Worm (Caenorhabditis elegans) whole organism, L4/young adult: ENCODE results near the gene zer-1.

ENCODE experiments used
- W03F9.2 ChIP-seq: fragments of 150-350 bp; optimal IDR thresholded peaks from 2 replicates; lab custom pipeline; 2014; ENCODE audit warnings: missing biosample characterization, missing genetic modification characterization
- dao-5 ChIP-seq: sonication (generic microtip); optimal IDR thresholded peaks from 2 replicates; lab custom pipeline; 2016; ENCODE audit warnings: missing genotype, missing genetic modification characterization, moderate library complexity, missing compliant biosample characterization
- him-1 ChIP-seq: sonication (generic microtip); optimal IDR thresholded peaks from 2 replicates; lab custom pipeline; 2016; ENCODE audit warnings: missing genotype, missing genetic modification reagents, missing genetic modification characterization, missing compliant biosample characterization

Gene zer-1

ce11 chrIII:856908-857307, 29.7 kb downstream of the zer-1 start:
- TF ChIP-seq dao-5 (tag; lab: Kevin White, UChicago): no peak
- TF ChIP-seq him-1 (tag; lab: Kevin White, UChicago): no peak
- no peak for TF ChIP-seq W03F9.2 (tag; lab: Kevin White, UChicago)

DNA sequence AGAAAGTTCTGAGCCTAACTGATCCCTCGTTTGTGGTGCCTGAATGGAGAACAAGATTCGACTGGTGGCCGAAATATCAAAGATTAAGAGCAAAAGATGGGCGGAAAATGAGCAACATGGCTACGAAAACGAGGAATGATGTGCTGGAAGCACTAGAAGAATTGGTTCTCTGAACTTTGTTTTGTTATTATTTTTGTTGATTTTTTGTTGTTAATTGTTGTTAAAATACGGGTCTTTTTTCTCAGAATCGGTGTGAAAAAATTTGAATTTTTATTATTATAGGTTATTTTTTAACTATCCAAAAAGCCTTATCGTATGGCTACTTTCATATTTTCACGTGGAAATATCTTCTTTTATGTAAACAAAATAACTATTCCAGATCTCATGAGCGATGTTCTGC, 30.3 kb downstream of the zer-1 start, which contains the start of gene K02F3.12:
Gene K02F3.12, plus strand, starts transcription at position 301 of the 400 bp plus-strand sequence.
- TF ChIP-seq him-1 (tag; lab: Kevin White, UChicago) (no peak), W03F9.2 (tag; lab: Kevin White, UChicago) (no peak), dao-5 (tag; lab: Kevin White, UChicago) (no peak)

ce11 chrIII:853859-854359, 32.7 kb downstream of the zer-1 start, which contains the start of the genes rnp-5 and tag-51:
TSS of gene rnp-5 (minus strand) at chrIII:853909.
TSS of gene tag-51 (plus strand) at chrIII:854221.
- no peak for TF ChIP-seq him-1 (tag; lab: Kevin White, UChicago)

ce11 chrIII:853414-853813, 33.2 kb downstream of the zer-1 start:
- no peak for TF ChIP-seq W03F9.2 (tag; lab: Kevin White, UChicago)
- no peak for TF ChIP-seq him-1 (tag; lab: Kevin White, UChicago)
- no peak for TF ChIP-seq dao-5 (tag; lab: Kevin White, UChicago)

- no peak for TF ChIP-seq W03F9.2 (tag; lab: Kevin White, UChicago)
- no peak for TF ChIP-seq dao-5 (tag; lab: Kevin White, UChicago)
- no peak for TF ChIP-seq him-1 (tag; lab: Kevin White, UChicago)
Observed at ce11 chrIII:852296-852695, 34.3 kb downstream of the zer-1 start, which contains the start of gene moma-1. TSS of gene moma-1 (minus strand) at chrIII:852396.

- TF ChIP-seq him-1 (tag; lab: Kevin White, UChicago) (no peak), dao-5 (tag; lab: Kevin White, UChicago) (no peak), W03F9.2 (tag; lab: Kevin White, UChicago) (no peak)
Observed at ce11 chrIII:845485-845884, 41.1 kb downstream of the zer-1 start, which contains the start of gene K02F3.2. TSS of gene K02F3.2 (plus strand) at chrIII:845841.

- no peak for TF ChIP-seq him-1 (tag; lab: Kevin White, UChicago)
- TF ChIP-seq W03F9.2 (tag; lab: Kevin White, UChicago): no peak
- no peak for TF ChIP-seq dao-5 (tag; lab: Kevin White, UChicago)
Observed at ce11 chrIII:844577-844976, 42.0 kb downstream of the zer-1 start.

DNA sequence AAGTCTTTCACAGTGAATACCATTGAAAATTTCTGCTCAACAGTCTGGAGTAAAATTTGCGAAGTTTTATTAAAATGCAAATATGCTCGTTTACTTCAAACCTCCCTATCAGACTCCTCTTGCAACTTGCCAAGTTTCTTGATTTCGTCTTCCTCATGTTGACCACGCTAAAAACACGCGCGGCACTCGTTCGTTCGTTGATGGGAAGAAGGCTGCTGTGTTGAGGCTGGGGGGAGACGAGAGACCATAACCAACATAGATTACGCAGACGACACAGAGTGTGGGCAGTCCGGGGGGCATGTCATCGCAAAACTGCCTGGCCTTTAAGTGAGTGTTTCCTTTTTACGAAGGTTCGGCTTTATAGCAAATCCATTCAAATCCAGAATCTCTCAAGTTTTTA, 42.6 kb downstream of the zer-1 start:
- TF ChIP-seq W03F9.2 (tag; lab: Kevin White, UChicago): no peak
- TF ChIP-seq dao-5 (tag; lab: Kevin White, UChicago): no peak
- no peak for TF ChIP-seq him-1 (tag; lab: Kevin White, UChicago)

ce11 chrIII:842630-843029, 44.0 kb downstream of the zer-1 start, which contains the start of gene far-8:
TSS of gene far-8 (plus strand) at chrIII:842930.
- TF ChIP-seq dao-5 (tag; lab: Kevin White, UChicago) (no peak), him-1 (tag; lab: Kevin White, UChicago) (no peak), W03F9.2 (tag; lab: Kevin White, UChicago) (no peak)

- TF ChIP-seq dao-5 (tag; lab: Kevin White, UChicago): no peak
- no peak for TF ChIP-seq W03F9.2 (tag; lab: Kevin White, UChicago)
- TF ChIP-seq him-1 (tag; lab: Kevin White, UChicago): no peak
Observed at ce11 chrIII:841177-841576, 45.4 kb downstream of the zer-1 start, which contains the start of gene K02F3.9. TSS of gene K02F3.9 (minus strand) at chrIII:841366.

DNA sequence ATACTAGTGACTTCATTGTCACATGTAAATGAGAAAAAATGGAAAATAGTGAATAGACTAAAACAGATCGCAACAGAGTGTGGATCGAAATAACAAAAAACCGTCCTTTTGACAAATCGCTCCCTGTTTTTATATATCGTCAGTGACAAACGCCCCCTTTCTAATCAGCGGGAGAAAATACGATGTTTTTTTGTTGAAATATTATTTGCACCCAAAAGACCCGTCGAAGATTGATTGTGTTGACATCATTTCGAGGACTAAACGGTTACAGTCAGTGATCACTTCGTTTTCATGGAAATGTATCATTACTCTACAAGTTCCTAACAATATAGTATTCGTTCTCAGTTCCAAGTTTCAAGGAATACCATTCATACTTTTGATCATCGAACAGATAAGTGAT, 47.1 kb downstream of the zer-1 start, which contains the start of gene dos-3:
Gene dos-3, minus strand, starts transcription at position 101 of the 400 bp plus-strand sequence.
- no peak for TF ChIP-seq dao-5 (tag; lab: Kevin White, UChicago)
- TF ChIP-seq him-1 (tag; lab: Kevin White, UChicago): no peak
- no peak for TF ChIP-seq W03F9.2 (tag; lab: Kevin White, UChicago)

ce11 chrIII:835713-836278, 50.8 kb downstream of the zer-1 start:
- TF ChIP-seq dao-5 (tag; lab: Kevin White, UChicago) (peak; percentile 60), W03F9.2 (tag; lab: Kevin White, UChicago) (peak; percentile 1), him-1 (tag; lab: Kevin White, UChicago) (peak; percentile 81)

ce11 chrIII:835208-835607, 51.4 kb downstream of the zer-1 start:
- TF ChIP-seq W03F9.2 (tag; lab: Kevin White, UChicago): no peak
- TF ChIP-seq dao-5 (tag; lab: Kevin White, UChicago): no peak
- TF ChIP-seq him-1 (tag; lab: Kevin White, UChicago): no peak

- TF ChIP-seq W03F9.2 (tag; lab: Kevin White, UChicago): no peak
- TF ChIP-seq dao-5 (tag; lab: Kevin White, UChicago): no peak
- TF ChIP-seq him-1 (tag; lab: Kevin White, UChicago): no peak
Observed at ce11 chrIII:834443-834815, 52.2 kb downstream of the zer-1 start.
